Fruit fly (Drosophila melanogaster) whole organism, embryonic: ENCODE data around the gene Vha55.

Experiments used
- B-H1 ChIP-seq: fragments of 200-800 bp; sonication (Bioruptor generic); IDR thresholded peaks from 3 replicates; pipeline ENCODE4 v1.3.6; 2022; ENCODE audit warnings: missing biosample characterization, missing genetic modification characterization
- Bdp1 ChIP-seq: fragments of 200-800 bp; sonication (Bioruptor generic); optimal IDR thresholded peaks from 3 replicates; lab custom pipeline; 2016; ENCODE audit warnings: missing biosample characterization, missing genetic modification characterization
- Blimp-1 ChIP-seq: fragments of 200-800 bp; sonication (Bioruptor generic); optimal IDR thresholded peaks from 3 replicates; lab custom pipeline; 2018; ENCODE audit warnings: missing biosample characterization, missing genetic modification characterization, mild to moderate bottlenecking, moderate library complexity, missing genetic modification reagents
- CG1024 ChIP-seq: fragments of 200-800 bp; sonication (Bioruptor generic); IDR thresholded peaks from 2 replicates; pipeline ENCODE4 v1.3.6; 2022; ENCODE audit warnings: missing biosample characterization, missing genetic modification characterization
- CG11696 ChIP-seq: fragments of 200-800 bp; sonication (Bioruptor generic); IDR thresholded peaks from 2 replicates; pipeline ENCODE4 v1.3.6; 2022; ENCODE audit warnings: missing biosample characterization, missing genetic modification characterization
- CG12155 ChIP-seq: fragments of 200-800 bp; sonication (Bioruptor generic); optimal IDR thresholded peaks from 3 replicates; lab custom pipeline; 2016; ENCODE audit warnings: missing biosample characterization, missing genetic modification characterization
- CG13296 ChIP-seq: fragments of 200-800 bp; sonication (Bioruptor generic); optimal IDR thresholded peaks from 3 replicates; lab custom pipeline; 2018; ENCODE audit warnings: missing biosample characterization, mild to moderate bottlenecking, missing genetic modification characterization
- CG13775 ChIP-seq: fragments of 200-800 bp; sonication (Bioruptor generic); optimal IDR thresholded peaks from 3 replicates; lab custom pipeline; 2017; ENCODE audit warnings: missing biosample characterization, mild to moderate bottlenecking, missing genetic modification characterization
- CG1647 ChIP-seq: fragments of 200-800 bp; sonication (Bioruptor generic); optimal IDR thresholded peaks from 3 replicates; lab custom pipeline; 2016; ENCODE audit warnings: missing biosample characterization, missing genetic modification characterization
- CG17359 ChIP-seq: fragments of 200-800 bp; sonication (Bioruptor generic); optimal IDR thresholded peaks from 3 replicates; lab custom pipeline; 2018; ENCODE audit warnings: missing biosample characterization, mild to moderate bottlenecking, missing genetic modification characterization, moderate library complexity
- CG17385 ChIP-seq: fragments of 200-800 bp; sonication (Bioruptor generic); optimal IDR thresholded peaks from 3 replicates; lab custom pipeline; 2018; ENCODE audit warnings: missing biosample characterization, mild to moderate bottlenecking, missing genetic modification characterization
- CG1792 ChIP-seq: fragments of 200-800 bp; sonication (Bioruptor generic); optimal IDR thresholded peaks from 2 replicates; lab custom pipeline; 2016; ENCODE audit warnings: missing biosample characterization, missing genetic modification characterization
- CG30403 ChIP-seq: fragments of 200-800 bp; sonication (Bioruptor generic); optimal IDR thresholded peaks from 3 replicates; lab custom pipeline; 2016; ENCODE audit warnings: missing biosample characterization, missing genetic modification characterization
- CG32772 ChIP-seq: fragments of 200-800 bp; sonication (Bioruptor generic); IDR thresholded peaks from 2 replicates; pipeline ENCODE4 v1.3.6; 2022; ENCODE audit warnings: missing biosample characterization, missing genetic modification characterization
- CG33557 ChIP-seq: fragments of 200-800 bp; sonication (Bioruptor generic); optimal IDR thresholded peaks from 2 replicates; lab custom pipeline; 2019; ENCODE audit warnings: missing biosample characterization, mild to moderate bottlenecking, missing genetic modification characterization, moderate library complexity
- CG3847 ChIP-seq: fragments of 200-800 bp; sonication (Bioruptor generic); IDR thresholded peaks from 2 replicates; pipeline ENCODE4 v1.3.6; 2022; ENCODE audit warnings: missing biosample characterization, missing genetic modification characterization
- CG4404 ChIP-seq: fragments of 200-800 bp; sonication (Bioruptor generic); IDR thresholded peaks from 2 replicates; pipeline ENCODE4 v1.3.6; 2022; ENCODE audit warnings: missing biosample characterization, missing genetic modification characterization
- CG5245 ChIP-seq: fragments of 200-800 bp; sonication (Bioruptor generic); optimal IDR thresholded peaks from 3 replicates; lab custom pipeline; 2016; ENCODE audit warnings: missing biosample characterization, missing genetic modification characterization
- CG7963 ChIP-seq: fragments of 200-800 bp; sonication (Bioruptor generic); IDR thresholded peaks from 3 replicates; pipeline ENCODE4 v1.3.6; 2022; ENCODE audit warnings: missing biosample characterization, missing genetic modification characterization; ENCODE audit not compliant: partially characterized antibody
- CG8281 ChIP-seq: fragments of 200-800 bp; sonication (Bioruptor generic); optimal IDR thresholded peaks from 2 replicates; lab custom pipeline; 2018; ENCODE audit warnings: missing biosample characterization, mild to moderate bottlenecking, missing genetic modification characterization, moderate library complexity
- CG8478 ChIP-seq: fragments of >200 bp; optimal IDR thresholded peaks from 2 replicates; lab custom pipeline; 2018
- CG8944 ChIP-seq: fragments of 200-800 bp; sonication (Bioruptor generic); optimal IDR thresholded peaks from 3 replicates; lab custom pipeline; 2016; ENCODE audit warnings: missing biosample characterization, missing genetic modification characterization
- CG9797 ChIP-seq: fragments of 200-800 bp; sonication (Bioruptor generic); optimal IDR thresholded peaks from 3 replicates; lab custom pipeline; 2018; ENCODE audit warnings: missing biosample characterization, mild to moderate bottlenecking, missing genetic modification characterization
- Dip2 ChIP-seq: fragments of 200-800 bp; sonication (Bioruptor generic); IDR thresholded peaks from 2 replicates; pipeline ENCODE4 v1.3.6; 2022; ENCODE audit warnings: missing biosample characterization, missing genetic modification characterization
- Eip74EF ChIP-seq, 2 experiments: fragments of 200-800 bp in 1 of 2; fragments of >200 bp in 1 of 2; sonication (Bioruptor generic) in 1 of 2; optimal IDR thresholded peaks; 2 replicates each; lab custom pipeline; 2017 to 2019; ENCODE audit warnings: missing biosample characterization in 2 of 2, missing genetic modification characterization in 2 of 2, mild to moderate bottlenecking in 1 of 2, moderate library complexity in 1 of 2
- Fer1 ChIP-seq: fragments of 200-800 bp; sonication (Bioruptor generic); optimal IDR thresholded peaks from 2 replicates; lab custom pipeline; 2017; ENCODE audit warnings: missing biosample characterization, mild to moderate bottlenecking, missing genetic modification characterization
- Oli ChIP-seq: fragments of 200-800 bp; sonication (Bioruptor generic); optimal IDR thresholded peaks from 2 replicates; lab custom pipeline; 2018; ENCODE audit warnings: missing biosample characterization, mild to moderate bottlenecking, missing genetic modification characterization, moderate library complexity
- Pdp1 ChIP-seq, 2 experiments: fragments of 200-800 bp; sonication (Bioruptor generic); optimal IDR thresholded peaks; 3 replicates each; lab custom pipeline; 2016; ENCODE audit warnings: missing biosample characterization in 2 of 2, missing genetic modification characterization in 2 of 2, mild to moderate bottlenecking in 1 of 2, moderate library complexity in 1 of 2
- Poxn ChIP-seq: fragments of 200-800 bp; sonication (Bioruptor generic); IDR thresholded peaks from 2 replicates; pipeline ENCODE4 v1.3.6; 2022; ENCODE audit warnings: missing biosample characterization, missing genetic modification characterization
- Sox102F ChIP-seq: fragments of 200-800 bp; sonication (Bioruptor generic); optimal IDR thresholded peaks from 2 replicates; lab custom pipeline; 2018; ENCODE audit warnings: missing biosample characterization, mild to moderate bottlenecking, missing genetic modification characterization, moderate library complexity
- Sry-β ChIP-seq: fragments of 200-800 bp; sonication (Bioruptor generic); optimal IDR thresholded peaks from 2 replicates; lab custom pipeline; 2018; ENCODE audit warnings: missing biosample characterization, mild to moderate bottlenecking, missing genetic modification characterization, moderate library complexity
- ase ChIP-seq: fragments of 200-800 bp; sonication (Bioruptor generic); IDR thresholded peaks from 3 replicates; pipeline ENCODE4 v1.3.6; 2022; ENCODE audit warnings: missing biosample characterization, missing genetic modification characterization
- az2 ChIP-seq: fragments of 200-800 bp; sonication (Bioruptor generic); optimal IDR thresholded peaks from 3 replicates; lab custom pipeline; 2016; ENCODE audit warnings: missing biosample characterization, missing genetic modification characterization
- caup ChIP-seq: fragments of 200-800 bp; sonication (Bioruptor generic); optimal IDR thresholded peaks from 3 replicates; lab custom pipeline; 2017; ENCODE audit warnings: missing biosample characterization, mild to moderate bottlenecking, missing genetic modification characterization, moderate library complexity; ENCODE audit not compliant: severe bottlenecking
- croc ChIP-seq: fragments of 200-800 bp; sonication (Bioruptor generic); conservative IDR thresholded peaks from 3 replicates; pipeline ENCODE4 v1.3.6; 2022; ENCODE audit warnings: missing biosample characterization, missing genetic modification characterization
- da ChIP-seq: fragments of 200-800 bp; sonication (Bioruptor generic); optimal IDR thresholded peaks from 2 replicates; lab custom pipeline; 2016; ENCODE audit warnings: missing biosample characterization, missing genetic modification characterization
- danr ChIP-seq: fragments of 200-800 bp; sonication (Bioruptor generic); IDR thresholded peaks from 2 replicates; pipeline ENCODE4 v1.3.6; 2022; ENCODE audit warnings: missing biosample characterization, missing genetic modification characterization
- eve ChIP-seq, 2 experiments: fragments of >200 bp; optimal IDR thresholded peaks; 2 replicates each; lab custom pipeline; 2017; ENCODE audit warnings: missing biosample characterization in 2 of 2, missing genetic modification characterization in 2 of 2
- fd102C ChIP-seq: fragments of 200-800 bp; sonication (Bioruptor generic); optimal IDR thresholded peaks from 2 replicates; lab custom pipeline; 2018; ENCODE audit warnings: missing biosample characterization, mild to moderate bottlenecking, missing genetic modification characterization, moderate library complexity
- fd96Cb ChIP-seq: fragments of 200-800 bp; sonication (Bioruptor generic); optimal IDR thresholded peaks from 2 replicates; lab custom pipeline; 2018; ENCODE audit warnings: missing biosample characterization, mild to moderate bottlenecking, missing genetic modification characterization, moderate library complexity
- gce ChIP-seq: fragments of 200-800 bp; sonication (Bioruptor generic); IDR thresholded peaks from 3 replicates; pipeline ENCODE4 v1.3.6; 2022; ENCODE audit warnings: missing biosample characterization, missing genetic modification characterization
- grau ChIP-seq: fragments of 200-800 bp; optimal IDR thresholded peaks from 3 replicates; lab custom pipeline; 2019; ENCODE audit warnings: missing biosample characterization, mild to moderate bottlenecking, missing genetic modification characterization, moderate library complexity
- gsb-n ChIP-seq: fragments of 200-800 bp; sonication (Bioruptor generic); optimal IDR thresholded peaks from 3 replicates; lab custom pipeline; 2018; ENCODE audit warnings: missing biosample characterization, mild to moderate bottlenecking, missing genetic modification characterization
- her ChIP-seq: fragments of 200-800 bp; sonication (Bioruptor generic); optimal IDR thresholded peaks from 2 replicates; lab custom pipeline; 2016; ENCODE audit warnings: missing biosample characterization, missing genetic modification characterization
- prd ChIP-seq, 3 experiments: fragments of >200 bp in 2 of 3; fragments of 200-800 bp in 1 of 3; sonication (Bioruptor generic) in 1 of 3; optimal IDR thresholded peaks in 2 of 3; IDR thresholded peaks in 1 of 3; 2 replicates in 2 of 3; 3 replicates in 1 of 3; pipeline versions ENCODE4 v1.3.6 to Lab custom; 2017 to 2022; ENCODE audit warnings: missing biosample characterization in 1 of 3, missing genetic modification characterization in 1 of 3
- scrt ChIP-seq: fragments of 200-800 bp; sonication (Bioruptor generic); optimal IDR thresholded peaks from 2 replicates; lab custom pipeline; 2018; ENCODE audit warnings: missing biosample characterization, mild to moderate bottlenecking, missing genetic modification characterization, moderate library complexity
- slbo ChIP-seq: fragments of 200-800 bp; sonication (Bioruptor generic); IDR thresholded peaks from 2 replicates; pipeline ENCODE4 v1.3.6; 2022; ENCODE audit warnings: missing biosample characterization, missing genetic modification characterization
- tap ChIP-seq: fragments of 200-800 bp; optimal IDR thresholded peaks from 3 replicates; lab custom pipeline; 2019; ENCODE audit warnings: missing biosample characterization, mild to moderate bottlenecking, missing genetic modification characterization, moderate library complexity
- tio ChIP-seq: fragments of 200-800 bp; sonication (Bioruptor generic); optimal IDR thresholded peaks from 2 replicates; lab custom pipeline; 2017; ENCODE audit warnings: missing biosample characterization, missing genetic modification characterization, inconsistent platforms
- trh ChIP-seq: fragments of 200-800 bp; sonication (Bioruptor generic); optimal IDR thresholded peaks from 2 replicates; lab custom pipeline; 2016; ENCODE audit warnings: missing biosample characterization, missing genetic modification characterization
- wdn ChIP-seq: fragments of 200-800 bp; sonication (Bioruptor generic); IDR thresholded peaks from 2 replicates; pipeline ENCODE4 v1.3.6; 2022; ENCODE audit warnings: missing biosample characterization, missing genetic modification characterization

Vha55 gene

DNA sequence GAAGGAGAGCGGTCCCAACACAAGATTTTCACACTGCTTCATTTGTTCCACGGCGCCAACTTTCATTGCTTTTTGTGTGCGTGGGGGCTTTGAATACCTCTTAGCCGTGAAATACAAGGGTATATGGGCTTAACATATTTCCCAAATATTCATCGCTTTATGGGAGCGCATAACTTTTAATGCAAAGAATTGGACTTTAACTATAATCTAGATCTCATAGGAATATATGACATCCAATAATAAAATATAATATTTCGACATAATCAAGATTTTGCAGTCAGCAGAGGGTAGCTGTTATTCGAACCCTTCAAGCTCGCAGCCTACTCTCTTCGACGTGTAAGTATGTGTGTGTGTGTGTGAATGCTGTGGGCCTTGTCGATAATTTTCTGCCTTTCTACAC is 36.0 kb downstream of the Vha55 start (continued):
- TF ChIP-seq eve (GFP tag; optimal IDR thresholded peaks at IDR 0.05; lab: Kevin White, UChicago) = peak in 1 of 2 experiments; percentile 58
- peak; percentile 9 for TF ChIP-seq az2
- TF ChIP-seq CG11696 = no peak
- TF ChIP-seq CG8281 = no peak
- TF ChIP-seq gce (GFP tag; lab: Robert Waterston, UW) = no peak
- no peak for TF ChIP-seq CG9797 (GFP tag; lab: Kevin White, UChicago)
- TF ChIP-seq Sry-β (GFP tag; lab: Kevin White, UChicago) = no peak
- TF ChIP-seq danr = no peak
- no peak for TF ChIP-seq Bdp1 (GFP tag; lab: Kevin White, UChicago)
- peak; percentile 39 for TF ChIP-seq scrt
- TF ChIP-seq tap (tag; lab: Kevin White, UChicago) = no peak
- TF ChIP-seq fd96Cb = peak; percentile 30
- TF ChIP-seq CG8944 (GFP tag; lab: Kevin White, UChicago) = no peak
- no peak for TF ChIP-seq trh (GFP tag; lab: Kevin White, UChicago)
- TF ChIP-seq caup (GFP tag; lab: Kevin White, UChicago) = peak; percentile 20
- no peak for TF ChIP-seq CG13296 (GFP tag; lab: Kevin White, UChicago)
- TF ChIP-seq gsb-n (tag; lab: Kevin White, UChicago) = no peak
- TF ChIP-seq Eip74EF (GFP tag; optimal IDR thresholded peaks at IDR 0.05; lab: Kevin White, UChicago) = no peak
- TF ChIP-seq da (GFP tag; lab: Kevin White, UChicago) = no peak
- no peak for TF ChIP-seq CG7963 (GFP tag; lab: Robert Waterston, UW)
- TF ChIP-seq CG17359 (tag; lab: Kevin White, UChicago) = peak; percentile 57
- no peak for TF ChIP-seq her (GFP tag; lab: Kevin White, UChicago)
- no peak for TF ChIP-seq CG33557 (GFP tag; lab: Kevin White, UChicago)
- no peak for TF ChIP-seq croc (GFP tag; lab: Robert Waterston, UW)
- TF ChIP-seq Fer1 (GFP tag; lab: Kevin White, UChicago) = peak; percentile 70
- TF ChIP-seq CG32772 (GFP tag; lab: Robert Waterston, UW) = no peak
- TF ChIP-seq CG1792 (GFP tag; lab: Kevin White, UChicago) = no peak
- no peak for TF ChIP-seq CG4404 (GFP tag; lab: Robert Waterston, UW)
- TF ChIP-seq CG3847 (GFP tag; lab: Robert Waterston, UW) = no peak
- TF ChIP-seq CG30403 (GFP tag; lab: Kevin White, UChicago) = peak; percentile 38
- TF ChIP-seq CG8478 (lab: Kevin White, UChicago) = no peak
- TF ChIP-seq CG5245 (GFP tag; lab: Kevin White, UChicago) = no peak
- TF ChIP-seq wdn (GFP tag; lab: Robert Waterston, UW) = no peak
- TF ChIP-seq Dip2 (GFP tag; lab: Robert Waterston, UW) = no peak
- peak; percentile 52; the same call in 1 of the 2 replicates for TF ChIP-seq slbo
- TF ChIP-seq ase = peak; percentile 29; the same call in 1 of the 3 replicates
- no peak for TF ChIP-seq CG12155 (GFP tag; lab: Kevin White, UChicago)
- TF ChIP-seq Pdp1 (GFP tag; optimal IDR thresholded peaks at IDR 0.05; lab: Kevin White, UChicago) = peak in 1 of 2 experiments; percentile 13
- no peak for TF ChIP-seq prd (optimal IDR thresholded peaks at IDR 0.05; lab: Kevin White, UChicago)
- peak; percentile 39; the same call in 2 of the 3 replicates for TF ChIP-seq prd (GFP tag; IDR thresholded peaks at IDR 0.05; lab: Robert Waterston, UW)
- peak; percentile 33 for TF ChIP-seq Blimp-1 (GFP tag; lab: Kevin White, UChicago)
- TF ChIP-seq CG1647 (GFP tag; lab: Kevin White, UChicago) = peak; percentile 7
- no peak for TF ChIP-seq fd102C
- TF ChIP-seq tio (GFP tag; lab: Kevin White, UChicago) = no peak
- TF ChIP-seq CG1024 (GFP tag; lab: Robert Waterston, UW) = no peak
- peak; percentile 59 for TF ChIP-seq Sox102F (GFP tag; lab: Kevin White, UChicago)
- TF ChIP-seq CG17385 = no peak
- TF ChIP-seq Poxn (GFP tag; lab: Robert Waterston, UW) = no peak
- no peak for TF ChIP-seq B-H1 (GFP tag; lab: Robert Waterston, UW)
- TF ChIP-seq CG13775 = no peak
- TF ChIP-seq Oli (tag; lab: Kevin White, UChicago) = peak; percentile 48
- peak; percentile 47 for TF ChIP-seq grau (tag; lab: Kevin White, UChicago)
